Worm (Caenorhabditis elegans) whole organism, L2 larva: ENCODE data around the gene fbxl-4.

Source experiments
- nhr-10 ChIP-seq: sonication (generic microtip); optimal IDR thresholded peaks from 2 replicates; lab custom pipeline; 2017; ENCODE audit warnings: missing biosample characterization, missing genetic modification characterization
- unc-39 ChIP-seq: fragments of 150-350 bp; optimal IDR thresholded peaks from 2 replicates; lab custom pipeline; 2014; ENCODE audit warnings: missing biosample characterization, missing genetic modification characterization
- unc-55 ChIP-seq: fragments of 150-350 bp; sonication (generic microtip); optimal IDR thresholded peaks from 3 replicates; lab custom pipeline; 2014; ENCODE audit warnings: missing biosample characterization, missing genetic modification reagents, missing genetic modification characterization
- ztf-11 ChIP-seq: sonication (generic microtip); optimal IDR thresholded peaks from 2 replicates; lab custom pipeline; 2017; ENCODE audit warnings: missing biosample characterization, missing genetic modification characterization

DNA sequence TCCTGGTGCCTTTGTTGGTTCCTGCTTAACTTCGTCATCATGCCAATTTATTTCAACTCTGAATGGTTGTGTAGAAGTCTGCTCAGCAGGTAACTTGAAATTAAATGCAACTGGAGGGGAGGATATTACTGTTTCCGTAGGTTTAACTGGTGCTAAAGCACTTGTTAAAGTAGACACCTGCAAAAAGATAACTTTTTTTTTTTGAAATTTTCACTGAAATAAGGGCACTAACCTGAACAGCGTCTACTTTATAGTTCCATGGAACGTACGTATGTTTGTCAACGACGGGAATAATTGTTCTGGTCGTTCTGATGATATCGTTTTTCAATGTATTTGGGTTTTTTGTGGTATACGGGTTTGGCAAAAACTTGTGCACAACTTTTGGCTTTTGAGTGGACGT lies 28.1 kb upstream of the fbxl-4 start:
- TF ChIP-seq ztf-11 (tag; lab: Kevin White, UChicago) (no peak), nhr-10 (tag; lab: Kevin White, UChicago) (no peak), unc-39 (tag; lab: Kevin White, UChicago) (no peak), unc-55 (GFP tag; lab: Kevin White, UChicago) (no peak)
